Worm (Caenorhabditis elegans) whole organism, L4/young adult: ENCODE results near the gene F01D5.2.

Experiments
- W03F9.2 ChIP-seq: fragments of 150-350 bp; optimal IDR thresholded peaks from 2 replicates; lab custom pipeline; 2014; ENCODE audit warnings: missing biosample characterization, missing genetic modification characterization
- dao-5 ChIP-seq: sonication (generic microtip); optimal IDR thresholded peaks from 2 replicates; lab custom pipeline; 2016; ENCODE audit warnings: missing genotype, missing genetic modification characterization, moderate library complexity, missing compliant biosample characterization
- him-1 ChIP-seq: sonication (generic microtip); optimal IDR thresholded peaks from 2 replicates; lab custom pipeline; 2016; ENCODE audit warnings: missing genotype, missing genetic modification reagents, missing genetic modification characterization, missing compliant biosample characterization

F01D5.2 gene

ce11 chrII:13991741-13992140 lies 7.1 kb downstream of the F01D5.2 start, which contains the start of gene Y39G8B.5:
Gene Y39G8B.5, minus strand, starts transcription at chrII:13991841.
- TF ChIP-seq him-1 (no peak), W03F9.2 (no peak), dao-5 (no peak)

- TF ChIP-seq dao-5 = no peak
- TF ChIP-seq W03F9.2 = no peak
- TF ChIP-seq him-1 = no peak
Measured at ce11 chrII:13984551-13984950, 14.3 kb downstream of the F01D5.2 start, which contains the start of gene sre-47. Gene sre-47, minus strand, starts transcription at chrII:13984651.

ce11 chrII:13982923-13983322 lies 15.9 kb downstream of the F01D5.2 start, which contains the start of the genes Y39G8B.13 and Y39G8B.10:
Gene Y39G8B.13, minus strand, starts transcription at chrII:13983047.
Gene Y39G8B.10, minus strand, starts transcription at chrII:13983115.
- no peak for TF ChIP-seq him-1
- TF ChIP-seq dao-5 = no peak
- no peak for TF ChIP-seq W03F9.2

- TF ChIP-seq dao-5 (no peak), W03F9.2 (no peak), him-1 (no peak)
Measured at ce11 chrII:13982247-13982646, 16.6 kb downstream of the F01D5.2 start.

ce11 chrII:13981819-13982218 lies 17.0 kb downstream of the F01D5.2 start:
- TF ChIP-seq him-1 (no peak), W03F9.2 (no peak), dao-5 (no peak)

- TF ChIP-seq W03F9.2 (no peak), him-1 (no peak), dao-5 (no peak)
Measured at ce11 chrII:13981097-13981496, 17.8 kb downstream of the F01D5.2 start, which contains the start of gene Y39G8B.9. Gene Y39G8B.9, plus strand, starts transcription at chrII:13981365.

ce11 chrII:13979833-13980513 lies 18.9 kb downstream of the F01D5.2 start, which contains the start of gene sre-48:
Gene sre-48, minus strand, starts transcription at chrII:13979883.
- no peak for TF ChIP-seq dao-5

- TF ChIP-seq dao-5 (no peak), him-1 (no peak), W03F9.2 (no peak)
Measured at ce11 chrII:13977701-13978100, 21.2 kb downstream of the F01D5.2 start.

ce11 chrII:13976161-13976560 lies 22.7 kb downstream of the F01D5.2 start, which contains the start of gene Y39G8B.2:
Gene Y39G8B.2, minus strand, starts transcription at chrII:13976221.
- TF ChIP-seq W03F9.2 = no peak
- TF ChIP-seq him-1 = no peak
- no peak for TF ChIP-seq dao-5

- TF ChIP-seq him-1 (no peak), W03F9.2 (no peak), dao-5 (no peak)
Measured at ce11 chrII:13974136-13974535, 24.7 kb downstream of the F01D5.2 start.

ce11 chrII:13973514-13973913 lies 25.4 kb downstream of the F01D5.2 start, which contains the start of gene Y39G8B.1:
Gene Y39G8B.1, minus strand, starts transcription at chrII:13973812.
- TF ChIP-seq W03F9.2 (peak; percentile 27), dao-5 (no peak), him-1 (no peak)

- no peak for TF ChIP-seq W03F9.2
- TF ChIP-seq him-1 = no peak
- no peak for TF ChIP-seq dao-5
Measured at ce11 chrII:13972199-13972598, 26.7 kb downstream of the F01D5.2 start.

ce11 chrII:13968979-13969378 lies 29.9 kb downstream of the F01D5.2 start, which contains the start of gene sre-43:
Gene sre-43, minus strand, starts transcription at chrII:13969079.
- TF ChIP-seq W03F9.2 (no peak), him-1 (no peak), dao-5 (no peak)

ce11 chrII:13966242-13966641 lies 32.6 kb downstream of the F01D5.2 start, which contains the start of gene W07G1.7:
Gene W07G1.7, minus strand, starts transcription at chrII:13966342.
- TF ChIP-seq dao-5 (no peak), W03F9.2 (no peak), him-1 (no peak)

ce11 chrII:13964325-13964724 lies 34.5 kb downstream of the F01D5.2 start:
- TF ChIP-seq dao-5 (no peak), W03F9.2 (no peak), him-1 (no peak)

ce11 chrII:13962319-13962718 lies 36.5 kb downstream of the F01D5.2 start, which contains the start of gene rpi-1:
Gene rpi-1, minus strand, starts transcription at chrII:13962419.
- no peak for TF ChIP-seq dao-5
- no peak for TF ChIP-seq him-1
- TF ChIP-seq W03F9.2 = no peak
